Fruit fly (Drosophila melanogaster) whole organism, embryonic: ENCODE data around the gene CG17549.

ENCODE experiments used
- Awh ChIP-seq: fragments of 200-800 bp; sonication (Bioruptor generic); IDR thresholded peaks from 2 replicates; pipeline ENCODE4, ENCODE4 v1.3.6; 2022; ENCODE audit warnings: missing biosample characterization, missing genetic modification characterization
- B-H2 ChIP-seq: fragments of 200-800 bp; sonication (Bioruptor generic); optimal IDR thresholded peaks from 2 replicates; lab custom pipeline; 2018; ENCODE audit warnings: missing biosample characterization, mild to moderate bottlenecking, missing genetic modification characterization
- CG10543 ChIP-seq: fragments of 200-800 bp; sonication (Bioruptor generic); optimal IDR thresholded peaks from 3 replicates; lab custom pipeline; 2017; ENCODE audit warnings: missing biosample characterization, mild to moderate bottlenecking, missing genetic modification characterization, moderate library complexity
- CG11504 ChIP-seq: fragments of 200-800 bp; sonication (Bioruptor generic); optimal IDR thresholded peaks from 3 replicates; lab custom pipeline; 2019; ENCODE audit warnings: missing biosample characterization, mild to moderate bottlenecking, missing genetic modification characterization, moderate library complexity
- CG12104 ChIP-seq: fragments of 200-800 bp; sonication (Bioruptor generic); optimal IDR thresholded peaks from 3 replicates; lab custom pipeline; 2016; ENCODE audit warnings: missing biosample characterization, missing genetic modification characterization
- CG13287 ChIP-seq: fragments of 200-800 bp; sonication (Bioruptor generic); IDR thresholded peaks from 2 replicates; pipeline ENCODE4 v1.3.6; 2022; ENCODE audit warnings: missing biosample characterization, missing genetic modification characterization; ENCODE audit not compliant: partially characterized antibody
- CG14014 ChIP-seq: fragments of 200-800 bp; sonication (Bioruptor generic); IDR thresholded peaks from 2 replicates; pipeline ENCODE4 v1.3.6; 2022; ENCODE audit warnings: missing biosample characterization, missing genetic modification characterization
- CG14860 ChIP-seq: fragments of 200-800 bp; sonication (Bioruptor generic); IDR thresholded peaks from 3 replicates; pipeline ENCODE4 v1.3.6; 2022; ENCODE audit warnings: missing biosample characterization, missing genetic modification characterization; ENCODE audit not compliant: partially characterized antibody
- CG14965 ChIP-seq: fragments of 200-800 bp; sonication (Bioruptor generic); optimal IDR thresholded peaks from 2 replicates; lab custom pipeline; 2016; ENCODE audit warnings: missing biosample characterization, missing genetic modification characterization, borderline replicate concordance
- CG1603 ChIP-seq: fragments of 200-800 bp; sonication (Bioruptor generic); optimal IDR thresholded peaks from 2 replicates; lab custom pipeline; 2019; ENCODE audit warnings: missing biosample characterization, mild to moderate bottlenecking, missing genetic modification characterization, moderate library complexity
- CG16815 ChIP-seq: fragments of 200-800 bp; sonication (Bioruptor generic); optimal IDR thresholded peaks from 3 replicates; lab custom pipeline; 2017; ENCODE audit warnings: missing biosample characterization, mild to moderate bottlenecking, missing genetic modification characterization
- CG18262 ChIP-seq: fragments of 200-800 bp; optimal IDR thresholded peaks from 3 replicates; lab custom pipeline; 2019; ENCODE audit warnings: missing biosample characterization, mild to moderate bottlenecking, missing genetic modification characterization, moderate library complexity
- CG2129 ChIP-seq: fragments of 200-800 bp; sonication (Bioruptor generic); IDR thresholded peaks from 2 replicates; pipeline ENCODE4 v1.3.6; 2022; ENCODE audit warnings: missing biosample characterization, missing genetic modification characterization; ENCODE audit not compliant: partially characterized antibody
- CG2199 ChIP-seq: fragments of 200-800 bp; sonication (Bioruptor generic); IDR thresholded peaks from 3 replicates; pipeline ENCODE4 v1.3.6; 2022; ENCODE audit warnings: missing biosample characterization, missing genetic modification characterization
- CG2712 ChIP-seq: fragments of 200-800 bp; optimal IDR thresholded peaks from 3 replicates; lab custom pipeline; 2019; ENCODE audit warnings: missing biosample characterization, mild to moderate bottlenecking, missing genetic modification characterization, moderate library complexity
- CG3163 ChIP-seq: fragments of 200-800 bp; sonication (Bioruptor generic); optimal IDR thresholded peaks from 3 replicates; lab custom pipeline; 2016; ENCODE audit warnings: missing biosample characterization, missing genetic modification characterization
- CG4328 ChIP-seq: fragments of 200-800 bp; sonication (Bioruptor generic); optimal IDR thresholded peaks from 3 replicates; lab custom pipeline; 2017; ENCODE audit warnings: missing biosample characterization, missing genetic modification reagents, missing genetic modification characterization
- CG6254 ChIP-seq: fragments of 200-800 bp; sonication (Bioruptor generic); optimal IDR thresholded peaks from 3 replicates; lab custom pipeline; 2017; ENCODE audit warnings: mild to moderate bottlenecking, missing biosample characterization, missing genetic modification reagents, missing genetic modification characterization
- CG6683 ChIP-seq: fragments of 200-800 bp; sonication (Bioruptor generic); optimal IDR thresholded peaks from 2 replicates; lab custom pipeline; 2017; ENCODE audit warnings: missing biosample characterization, mild to moderate bottlenecking, missing genetic modification characterization, missing genetic modification reagents
- CTCF ChIP-seq: fragments of 200-800 bp; sonication (Bioruptor generic); optimal IDR thresholded peaks from 2 replicates; lab custom pipeline; 2017; ENCODE audit warnings: missing biosample characterization, mild to moderate bottlenecking, missing genetic modification characterization, moderate library complexity
- CkIIα-i1 ChIP-seq: fragments of 200-800 bp; sonication (Bioruptor generic); IDR thresholded peaks from 2 replicates; pipeline ENCODE4 v1.3.6; 2022; ENCODE audit warnings: missing biosample characterization, missing genetic modification characterization
- Ets65A ChIP-seq: fragments of 200-800 bp; sonication (Bioruptor generic); peaks from one replicate; lab custom pipeline; 2016; ENCODE audit warnings: missing biosample characterization, missing genetic modification characterization
- HLH54F ChIP-seq: fragments of 200-800 bp; sonication (Bioruptor generic); optimal IDR thresholded peaks from 3 replicates; lab custom pipeline; 2016; ENCODE audit warnings: missing biosample characterization, missing genetic modification characterization
- HLHmδ ChIP-seq: fragments of 200-800 bp; sonication (Bioruptor generic); optimal IDR thresholded peaks from 2 replicates; lab custom pipeline; 2018; ENCODE audit warnings: missing biosample characterization, mild to moderate bottlenecking, missing genetic modification characterization, moderate library complexity
- Lim3 ChIP-seq: fragments of 200-800 bp; sonication (Bioruptor generic); IDR thresholded peaks from 2 replicates; pipeline ENCODE4 v1.3.6; 2022; ENCODE audit warnings: missing biosample characterization, missing genetic modification characterization
- Med ChIP-seq: fragments of 200-800 bp; sonication (Bioruptor generic); peaks from one replicate; lab custom pipeline; 2016; ENCODE audit warnings: missing biosample characterization, missing genetic modification characterization, mild to moderate bottlenecking, inconsistent platforms, moderate library complexity
- Mrtf ChIP-seq: fragments of 200-800 bp; sonication (Bioruptor generic); IDR thresholded peaks from 3 replicates; pipeline ENCODE4 v1.3.6; 2022; ENCODE audit warnings: missing biosample characterization, missing genetic modification characterization
- Nf-YB ChIP-seq: fragments of 200-800 bp; sonication (Bioruptor generic); optimal IDR thresholded peaks from 3 replicates; lab custom pipeline; 2019; ENCODE audit warnings: missing biosample characterization, mild to moderate bottlenecking, missing genetic modification characterization, moderate library complexity
- Opbp ChIP-seq: fragments of 200-800 bp; sonication (Bioruptor generic); IDR thresholded peaks from 3 replicates; pipeline ENCODE4 v1.3.6; 2022; ENCODE audit warnings: missing biosample characterization, missing genetic modification characterization; ENCODE audit not compliant: partially characterized antibody
- Pdp1 ChIP-seq, 2 experiments: fragments of 200-800 bp; sonication (Bioruptor generic); optimal IDR thresholded peaks; 3 replicates each; lab custom pipeline; 2016; ENCODE audit warnings: missing biosample characterization in 2 of 2, missing genetic modification characterization in 2 of 2, mild to moderate bottlenecking in 1 of 2, moderate library complexity in 1 of 2
- Rfx ChIP-seq: fragments of 200-800 bp; sonication (Bioruptor generic); IDR thresholded peaks from 2 replicates; pipeline ENCODE4 v1.3.6; 2022; ENCODE audit warnings: missing biosample characterization, missing genetic modification characterization
- Stat92E ChIP-seq, 3 experiments: fragments of >200 bp in 2 of 3; fragments of 200-800 bp in 1 of 3; sonication (Bioruptor generic) in 1 of 3; optimal IDR thresholded peaks; 2 replicates each; lab custom pipeline; 2017 to 2019; ENCODE audit warnings: missing biosample characterization in 3 of 3, missing genetic modification characterization in 3 of 3, mild to moderate bottlenecking in 1 of 3, moderate library complexity in 1 of 3
- Taf1 ChIP-seq: fragments of 200-800 bp; sonication (Bioruptor generic); IDR thresholded peaks from 2 replicates; pipeline ENCODE4 v1.3.6; 2022; ENCODE audit warnings: missing biosample characterization, missing genetic modification characterization
- al ChIP-seq: fragments of 200-800 bp; sonication (Bioruptor generic); IDR thresholded peaks from 2 replicates; pipeline ENCODE4 v1.3.6; 2022; ENCODE audit warnings: missing biosample characterization, missing genetic modification characterization
- cg ChIP-seq: fragments of 200-800 bp; sonication (Bioruptor generic); optimal IDR thresholded peaks from 3 replicates; lab custom pipeline; 2019; ENCODE audit warnings: missing biosample characterization, mild to moderate bottlenecking, missing genetic modification characterization, moderate library complexity
- chinmo ChIP-seq: fragments of 200-800 bp; sonication (Bioruptor generic); IDR thresholded peaks from 4 replicates; pipeline ENCODE4 v1.3.6; 2022; ENCODE audit warnings: missing biosample characterization, missing genetic modification characterization; ENCODE audit not compliant: partially characterized antibody
- exex ChIP-seq: fragments of 200-800 bp; sonication (Bioruptor generic); optimal IDR thresholded peaks from 4 replicates; lab custom pipeline; 2018; ENCODE audit warnings: missing biosample characterization, mild to moderate bottlenecking, missing genetic modification characterization, moderate library complexity
- gem ChIP-seq: fragments of 200-800 bp; sonication (Bioruptor generic); optimal IDR thresholded peaks from 2 replicates; lab custom pipeline; 2019; ENCODE audit warnings: missing biosample characterization, mild to moderate bottlenecking, missing genetic modification characterization, moderate library complexity
- hb ChIP-seq: fragments of 200-800 bp; sonication (Bioruptor generic); IDR thresholded peaks from 3 replicates; pipeline ENCODE4 v1.3.6; 2022; ENCODE audit warnings: missing biosample characterization, missing genetic modification characterization; ENCODE audit not compliant: partially characterized antibody
- hkb ChIP-seq, 2 experiments: fragments of 200-800 bp in 1 of 2; fragments of >200 bp in 1 of 2; sonication (Bioruptor generic) in 1 of 2; IDR thresholded peaks in 1 of 2; optimal IDR thresholded peaks in 1 of 2; 2 replicates each; pipeline versions ENCODE4 v1.3.6 to Lab custom; 2017 to 2022; ENCODE audit warnings: missing biosample characterization in 1 of 2, missing genetic modification characterization in 1 of 2
- inv ChIP-seq: fragments of 200-800 bp; sonication (Bioruptor generic); IDR thresholded peaks from 2 replicates; pipeline ENCODE4 v1.3.6; 2022; ENCODE audit warnings: missing biosample characterization, missing genetic modification characterization; ENCODE audit not compliant: partially characterized antibody
- peb ChIP-seq: fragments of 200-800 bp; sonication (Bioruptor generic); IDR thresholded peaks from 2 replicates; pipeline ENCODE4 v1.3.6; 2022; ENCODE audit warnings: missing biosample characterization, missing genetic modification characterization
- ranshi ChIP-seq: fragments of 200-800 bp; sonication (Bioruptor generic); IDR thresholded peaks from 2 replicates; pipeline ENCODE4 v1.3.6; 2022; ENCODE audit warnings: missing biosample characterization, missing genetic modification characterization
- ro ChIP-seq: fragments of 200-800 bp; sonication (Bioruptor generic); IDR thresholded peaks from 2 replicates; pipeline ENCODE4 v1.3.6; 2022; ENCODE audit warnings: missing biosample characterization, missing genetic modification characterization
- scrt ChIP-seq: fragments of 200-800 bp; sonication (Bioruptor generic); optimal IDR thresholded peaks from 2 replicates; lab custom pipeline; 2018; ENCODE audit warnings: missing biosample characterization, mild to moderate bottlenecking, missing genetic modification characterization, moderate library complexity
- sens ChIP-seq: fragments of 200-800 bp; sonication (Bioruptor generic); peaks from one replicate; lab custom pipeline; 2016; ENCODE audit warnings: missing biosample characterization, missing genetic modification characterization
- slou ChIP-seq: fragments of 200-800 bp; sonication (Bioruptor generic); optimal IDR thresholded peaks from 3 replicates; lab custom pipeline; 2016; ENCODE audit warnings: missing biosample characterization, missing genetic modification characterization
- slp2 ChIP-seq: fragments of 200-800 bp; sonication (Bioruptor generic); optimal IDR thresholded peaks from 2 replicates; lab custom pipeline; 2016; ENCODE audit warnings: missing biosample characterization, missing genetic modification characterization
- sqz ChIP-seq: fragments of 200-800 bp; sonication (Bioruptor generic); optimal IDR thresholded peaks from 3 replicates; lab custom pipeline; 2018; ENCODE audit warnings: missing biosample characterization, mild to moderate bottlenecking, missing genetic modification characterization
- stc ChIP-seq: fragments of 200-800 bp; sonication (Bioruptor generic); IDR thresholded peaks from 2 replicates; pipeline ENCODE4 v1.3.6; 2022; ENCODE audit warnings: missing biosample characterization, missing genetic modification characterization
- vvl ChIP-seq: fragments of 200-800 bp; sonication (Bioruptor generic); IDR thresholded peaks from 2 replicates; pipeline ENCODE4 v1.3.6; 2022; ENCODE audit warnings: missing biosample characterization, missing genetic modification characterization

The CG17549 gene

DNA sequence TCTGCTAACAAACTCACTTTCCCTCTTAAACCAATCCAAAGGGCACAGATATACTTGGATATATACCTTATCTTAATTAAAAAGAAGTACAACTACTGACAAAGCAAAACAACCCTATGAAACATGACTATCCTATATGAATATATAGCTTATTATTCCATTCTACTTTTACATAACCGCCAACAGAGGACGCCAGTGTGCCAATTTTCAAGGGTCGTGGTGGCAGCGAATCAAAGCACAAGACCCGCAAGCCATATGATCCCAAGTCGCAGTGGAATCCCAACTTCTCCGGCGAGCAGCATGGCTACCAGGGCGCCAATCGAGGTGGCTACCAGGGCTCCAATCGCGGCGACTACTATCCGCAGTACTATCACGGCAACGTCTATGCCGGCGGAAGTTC lies 7.5 kb downstream of the CG17549 start:
- TF ChIP-seq Taf1 (GFP tag; lab: Robert Waterston, UW) (no peak), stc (no peak), Rfx (GFP tag; lab: Robert Waterston, UW) (peak; percentile 27; the same call in 1 of the 2 replicates), hb (GFP tag; lab: Robert Waterston, UW) (no peak), CG14860 (GFP tag; lab: Robert Waterston, UW) (no peak), CG2129 (no peak), sens (GFP tag; lab: Kevin White, UChicago) (peak; percentile 24), B-H2 (no peak), slp2 (GFP tag; lab: Kevin White, UChicago) (no peak), Awh (GFP tag; lab: Robert Waterston, UW) (no peak), peb (GFP tag; lab: Robert Waterston, UW) (no peak), cg (no peak), CG4328 (GFP tag; lab: Kevin White, UChicago) (no peak), ro (GFP tag; lab: Robert Waterston, UW) (no peak), CG3163 (GFP tag; lab: Kevin White, UChicago) (no peak), exex (tag; lab: Kevin White, UChicago) (no peak), CG16815 (no peak), CG6254 (GFP tag; lab: Kevin White, UChicago) (no peak), CG2199 (GFP tag; lab: Robert Waterston, UW) (0 out of 3 replicates have a peak, but pooled peaks have one; percentile 32), Nf-YB (GFP tag; lab: Kevin White, UChicago) (no peak), vvl (GFP tag; lab: Robert Waterston, UW) (no peak), hkb (optimal IDR thresholded peaks at IDR 0.05; lab: Kevin White, UChicago) (no peak), hkb (GFP tag; IDR thresholded peaks at IDR 0.05; lab: Robert Waterston, UW) (no peak), Opbp (GFP tag; lab: Robert Waterston, UW) (no peak), sqz (GFP tag; lab: Kevin White, UChicago) (no peak), slou (GFP tag; lab: Kevin White, UChicago) (no peak), CTCF (GFP tag; lab: Kevin White, UChicago) (peak; percentile 82)

DNA sequence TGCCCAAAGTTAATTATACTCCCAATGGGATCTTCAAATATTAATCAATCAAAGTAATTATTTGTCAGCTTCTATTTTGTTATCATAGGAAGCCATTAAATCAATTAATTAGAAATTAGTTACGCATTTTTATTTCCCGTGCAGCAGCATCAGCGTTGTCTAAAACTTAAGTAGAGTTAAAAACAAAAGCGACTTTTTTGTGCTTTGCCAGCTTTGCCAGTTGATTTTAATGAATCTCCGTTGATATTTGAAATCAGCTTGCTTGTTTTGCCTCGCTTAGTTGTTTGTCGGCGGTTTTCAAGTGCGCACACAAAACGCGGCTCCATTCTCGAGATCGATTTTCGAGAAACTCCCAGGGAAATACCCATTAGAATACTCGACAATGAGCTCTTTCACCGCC lies 9.2 kb downstream of the CG17549 start, which contains the start of gene CG17350:
TSS of gene CG17350 (plus strand) at position 301 of the 400 bp plus-strand sequence.
- TF ChIP-seq CG14965 (GFP tag; lab: Kevin White, UChicago) (no peak), scrt (GFP tag; lab: Kevin White, UChicago) (no peak), Pdp1 (GFP tag; optimal IDR thresholded peaks at IDR 0.05; lab: Kevin White, UChicago) (no peak), CG6683 (GFP tag; lab: Kevin White, UChicago) (no peak), CG10543 (GFP tag; lab: Kevin White, UChicago) (no peak), sens (GFP tag; lab: Kevin White, UChicago) (peak; percentile 35), chinmo (GFP tag; lab: Robert Waterston, UW) (no peak), CkIIα-i1 (GFP tag; lab: Robert Waterston, UW) (no peak), inv (GFP tag; lab: Robert Waterston, UW) (no peak), sqz (GFP tag; lab: Kevin White, UChicago) (no peak), CG11504 (peak; percentile 10), CG1603 (tag; lab: Kevin White, UChicago) (no peak), HLHmδ (no peak), Ets65A (GFP tag; lab: Kevin White, UChicago) (no peak), al (no peak), Taf1 (GFP tag; lab: Robert Waterston, UW) (no peak), Stat92E (GFP tag; optimal IDR thresholded peaks at IDR 0.05; lab: Kevin White, UChicago) (no peak), CG13287 (no peak), Med (GFP tag; lab: Kevin White, UChicago) (peak; percentile 38), ranshi (GFP tag; lab: Robert Waterston, UW) (no peak), CG12104 (GFP tag; lab: Kevin White, UChicago) (no peak), Mrtf (GFP tag; lab: Robert Waterston, UW) (no peak), CG18262 (tag; lab: Kevin White, UChicago) (no peak), CG2712 (no peak), gem (peak; percentile 8), Lim3 (no peak), HLH54F (GFP tag; lab: Kevin White, UChicago) (no peak), CG14014 (GFP tag; lab: Robert Waterston, UW) (no peak)
